Fruit fly (Drosophila melanogaster) whole organism, embryonic: ENCODE measurements around the gene senju.
A peak's percentile ranks its signal among the peaks of the same experiment; 100 is the strongest.

Experiments used
- CG1024 ChIP-seq: fragments of 200-800 bp; sonication (Bioruptor generic); IDR thresholded peaks from 2 replicates; pipeline ENCODE4 v1.3.6; 2022; ENCODE audit warnings: missing biosample characterization, missing genetic modification characterization
- CG10543 ChIP-seq: fragments of 200-800 bp; sonication (Bioruptor generic); optimal IDR thresholded peaks from 3 replicates; lab custom pipeline; 2017; ENCODE audit warnings: missing biosample characterization, mild to moderate bottlenecking, missing genetic modification characterization, moderate library complexity
- CG11085 ChIP-seq: fragments of 200-800 bp; sonication (Bioruptor generic); IDR thresholded peaks from 2 replicates; pipeline ENCODE4 v1.3.6; 2022; ENCODE audit warnings: missing biosample characterization, missing genetic modification characterization
- CG1233 ChIP-seq: fragments of 200-800 bp; sonication (Bioruptor generic); optimal IDR thresholded peaks from 4 replicates; lab custom pipeline; 2018; ENCODE audit warnings: missing biosample characterization, mild to moderate bottlenecking, missing genetic modification characterization
- CG12391 ChIP-seq: fragments of 200-800 bp; sonication (Bioruptor generic); optimal IDR thresholded peaks from 3 replicates; lab custom pipeline; 2018; ENCODE audit warnings: missing biosample characterization, mild to moderate bottlenecking, missing genetic modification characterization, moderate library complexity
- CG13296 ChIP-seq: fragments of 200-800 bp; sonication (Bioruptor generic); optimal IDR thresholded peaks from 3 replicates; lab custom pipeline; 2018; ENCODE audit warnings: missing biosample characterization, mild to moderate bottlenecking, missing genetic modification characterization
- CG13624 ChIP-seq: fragments of 200-800 bp; sonication (Bioruptor generic); optimal IDR thresholded peaks from 2 replicates; lab custom pipeline; 2016; ENCODE audit warnings: missing biosample characterization, missing genetic modification characterization
- CG14441 ChIP-seq: fragments of 200-800 bp; sonication (Bioruptor generic); IDR thresholded peaks from 2 replicates; pipeline ENCODE4 v1.3.6; 2022; ENCODE audit warnings: missing biosample characterization, missing genetic modification characterization
- CG1832 ChIP-seq: fragments of 200-800 bp; sonication (Bioruptor generic); optimal IDR thresholded peaks from 2 replicates; lab custom pipeline; 2017; ENCODE audit warnings: missing biosample characterization, mild to moderate bottlenecking, missing genetic modification characterization, inconsistent platforms
- CG2712 ChIP-seq: fragments of 200-800 bp; optimal IDR thresholded peaks from 3 replicates; lab custom pipeline; 2019; ENCODE audit warnings: missing biosample characterization, mild to moderate bottlenecking, missing genetic modification characterization, moderate library complexity
- CG31388 ChIP-seq: fragments of 200-800 bp; sonication (Bioruptor generic); optimal IDR thresholded peaks from 2 replicates; lab custom pipeline; 2016; ENCODE audit warnings: missing biosample characterization, missing genetic modification characterization
- CG31441 ChIP-seq: fragments of 200-800 bp; sonication (Bioruptor generic); IDR thresholded peaks from 2 replicates; pipeline ENCODE4 v1.3.6; 2022; ENCODE audit warnings: missing biosample characterization, missing genetic modification characterization
- CG3163 ChIP-seq: fragments of 200-800 bp; sonication (Bioruptor generic); optimal IDR thresholded peaks from 3 replicates; lab custom pipeline; 2016; ENCODE audit warnings: missing biosample characterization, missing genetic modification characterization
- CG3726 ChIP-seq: fragments of 200-800 bp; sonication (Bioruptor generic); IDR thresholded peaks from 3 replicates; pipeline ENCODE4, ENCODE4 v1.3.6; 2022; ENCODE audit warnings: missing biosample characterization, missing genetic modification characterization
- CG3995 ChIP-seq: fragments of 200-800 bp; sonication (Bioruptor generic); optimal IDR thresholded peaks from 3 replicates; lab custom pipeline; 2016; ENCODE audit warnings: missing biosample characterization, missing genetic modification characterization
- CG42726 ChIP-seq: fragments of 200-800 bp; sonication (Bioruptor generic); IDR thresholded peaks from 2 replicates; pipeline ENCODE4 v1.3.6; 2022; ENCODE audit warnings: missing biosample characterization, missing genetic modification characterization; ENCODE audit not compliant: partially characterized antibody
- CG6765 ChIP-seq: fragments of 200-800 bp; sonication (Bioruptor generic); optimal IDR thresholded peaks from 3 replicates; lab custom pipeline; 2017; ENCODE audit warnings: missing biosample characterization, mild to moderate bottlenecking, missing genetic modification characterization
- CG7839 ChIP-seq: fragments of 200-800 bp; sonication (Bioruptor generic); optimal IDR thresholded peaks from 3 replicates; lab custom pipeline; 2018; ENCODE audit warnings: missing biosample characterization, mild to moderate bottlenecking, missing genetic modification characterization, moderate library complexity
- CG8359 ChIP-seq: fragments of 200-800 bp; sonication (Bioruptor generic); optimal IDR thresholded peaks from 2 replicates; lab custom pipeline; 2017; ENCODE audit warnings: missing biosample characterization, mild to moderate bottlenecking, missing genetic modification characterization, borderline replicate concordance
- CG8478 ChIP-seq: fragments of >200 bp; optimal IDR thresholded peaks from 2 replicates; lab custom pipeline; 2018
- CG9437 ChIP-seq: fragments of 200-800 bp; sonication (Bioruptor generic); optimal IDR thresholded peaks from 2 replicates; lab custom pipeline; 2018; ENCODE audit warnings: missing biosample characterization, mild to moderate bottlenecking, missing genetic modification characterization
- Dip3 ChIP-seq: fragments of 200-800 bp; sonication (Bioruptor generic); optimal IDR thresholded peaks from 3 replicates; lab custom pipeline; 2016; ENCODE audit warnings: missing biosample characterization, missing genetic modification characterization
- HmgD ChIP-seq: fragments of 200-800 bp; sonication (Bioruptor generic); optimal IDR thresholded peaks from 3 replicates; lab custom pipeline; 2016; ENCODE audit warnings: missing biosample characterization, missing genetic modification characterization
- Hr39 ChIP-seq: fragments of >200 bp; optimal IDR thresholded peaks from 2 replicates; lab custom pipeline; 2017
- Hr51 ChIP-seq, 2 experiments: fragments of 200-800 bp; sonication (Bioruptor generic); optimal IDR thresholded peaks; 2 replicates in 1 of 2; 3 replicates in 1 of 2; lab custom pipeline; 2016 to 2018; ENCODE audit warnings: missing biosample characterization in 2 of 2, missing genetic modification characterization in 2 of 2, mild to moderate bottlenecking in 1 of 2, moderate library complexity in 1 of 2
- Lhr ChIP-seq: fragments of 200-800 bp; sonication (Bioruptor generic); optimal IDR thresholded peaks from 3 replicates; lab custom pipeline; 2017; ENCODE audit warnings: mild to moderate bottlenecking, missing biosample characterization, missing genetic modification reagents, missing genetic modification characterization
- Optix ChIP-seq: fragments of 200-800 bp; sonication (Bioruptor generic); IDR thresholded peaks from 3 replicates; pipeline ENCODE4 v1.3.6; 2022; ENCODE audit warnings: missing biosample characterization, missing genetic modification characterization
- ap ChIP-seq: fragments of 200-800 bp; sonication (Bioruptor generic); IDR thresholded peaks from 2 replicates; pipeline ENCODE4 v1.3.6; 2022; ENCODE audit warnings: missing biosample characterization, missing genetic modification characterization
- ase ChIP-seq: fragments of 200-800 bp; sonication (Bioruptor generic); IDR thresholded peaks from 3 replicates; pipeline ENCODE4 v1.3.6; 2022; ENCODE audit warnings: missing biosample characterization, missing genetic modification characterization
- az2 ChIP-seq: fragments of 200-800 bp; sonication (Bioruptor generic); optimal IDR thresholded peaks from 3 replicates; lab custom pipeline; 2016; ENCODE audit warnings: missing biosample characterization, missing genetic modification characterization
- bsh ChIP-seq, 2 experiments: fragments of 200-800 bp; sonication (Bioruptor generic); optimal IDR thresholded peaks; 2 replicates each; lab custom pipeline; 2017 to 2018; ENCODE audit warnings: mild to moderate bottlenecking in 2 of 2, missing biosample characterization in 2 of 2, missing genetic modification characterization in 2 of 2, moderate library complexity in 1 of 2
- cas ChIP-seq: fragments of 200-800 bp; sonication (Bioruptor generic); IDR thresholded peaks from 2 replicates; pipeline ENCODE4 v1.3.6; 2022; ENCODE audit warnings: missing biosample characterization, missing genetic modification characterization
- chn ChIP-seq: fragments of 200-800 bp; sonication (Bioruptor generic); optimal IDR thresholded peaks from 2 replicates; lab custom pipeline; 2016; ENCODE audit warnings: missing biosample characterization, missing genetic modification characterization
- crc ChIP-seq: fragments of 200-800 bp; sonication (Bioruptor generic); optimal IDR thresholded peaks from 2 replicates; lab custom pipeline; 2016; ENCODE audit warnings: missing biosample characterization, missing genetic modification characterization
- dmrt99B ChIP-seq: fragments of 200-800 bp; sonication (Bioruptor generic); optimal IDR thresholded peaks from 2 replicates; lab custom pipeline; 2018; ENCODE audit warnings: missing biosample characterization, mild to moderate bottlenecking, missing genetic modification characterization, moderate library complexity
- dpn ChIP-seq, 2 experiments: fragments of 200-800 bp; sonication (Bioruptor generic); optimal IDR thresholded peaks; 3 replicates each; lab custom pipeline; 2016; ENCODE audit warnings: missing biosample characterization in 2 of 2, missing genetic modification characterization in 2 of 2
- esg ChIP-seq: fragments of 200-800 bp; sonication (Bioruptor generic); conservative IDR thresholded peaks from 2 replicates; pipeline ENCODE4 v1.3.6; 2022; ENCODE audit warnings: missing biosample characterization, missing genetic modification characterization
- gfzf ChIP-seq: fragments of 200-800 bp; sonication (Bioruptor generic); optimal IDR thresholded peaks from 2 replicates; lab custom pipeline; 2016; ENCODE audit warnings: missing biosample characterization, mild to moderate bottlenecking, missing genetic modification characterization, moderate library complexity
- ind ChIP-seq: fragments of 200-800 bp; sonication (Bioruptor generic); optimal IDR thresholded peaks from 3 replicates; lab custom pipeline; 2016; ENCODE audit warnings: missing biosample characterization, missing genetic modification characterization
- inv ChIP-seq: fragments of 200-800 bp; sonication (Bioruptor generic); IDR thresholded peaks from 2 replicates; pipeline ENCODE4 v1.3.6; 2022; ENCODE audit warnings: missing biosample characterization, missing genetic modification characterization; ENCODE audit not compliant: partially characterized antibody
- jumu ChIP-seq: fragments of 200-800 bp; sonication (Bioruptor generic); optimal IDR thresholded peaks from 3 replicates; lab custom pipeline; 2016; ENCODE audit warnings: missing biosample characterization, missing genetic modification characterization
- kni ChIP-seq: fragments of 200-800 bp; sonication (Bioruptor generic); optimal IDR thresholded peaks from 3 replicates; lab custom pipeline; 2017; ENCODE audit warnings: mild to moderate bottlenecking, missing biosample characterization, missing genetic modification reagents, missing genetic modification characterization
- p53 ChIP-seq: fragments of 200-800 bp; sonication (Bioruptor generic); optimal IDR thresholded peaks from 2 replicates; lab custom pipeline; 2016; ENCODE audit warnings: missing biosample characterization, missing genetic modification characterization
- pita ChIP-seq: fragments of 200-800 bp; sonication (Bioruptor generic); optimal IDR thresholded peaks from 2 replicates; lab custom pipeline; 2017; ENCODE audit warnings: missing biosample characterization, mild to moderate bottlenecking, missing genetic modification characterization
- tna ChIP-seq: fragments of 200-800 bp; sonication (Bioruptor generic); IDR thresholded peaks from 2 replicates; pipeline ENCODE4 v1.3.6; 2022; ENCODE audit warnings: missing biosample characterization, missing genetic modification characterization; ENCODE audit not compliant: partially characterized antibody
- trh ChIP-seq: fragments of 200-800 bp; sonication (Bioruptor generic); optimal IDR thresholded peaks from 2 replicates; lab custom pipeline; 2016; ENCODE audit warnings: missing biosample characterization, missing genetic modification characterization
- ttk ChIP-seq: fragments of 200-800 bp; sonication (Bioruptor generic); IDR thresholded peaks from 2 replicates; pipeline ENCODE4 v2.1.2; 2022; ENCODE audit warnings: missing biosample characterization, missing genetic modification characterization
- vfl ChIP-seq: fragments of 200-800 bp; sonication (Bioruptor generic); optimal IDR thresholded peaks from 2 replicates; lab custom pipeline; 2016; ENCODE audit warnings: missing biosample characterization, missing genetic modification characterization
- wdn ChIP-seq: fragments of 200-800 bp; sonication (Bioruptor generic); IDR thresholded peaks from 2 replicates; pipeline ENCODE4 v1.3.6; 2022; ENCODE audit warnings: missing biosample characterization, missing genetic modification characterization
- zf30C ChIP-seq: fragments of 200-800 bp; sonication (Bioruptor generic); optimal IDR thresholded peaks from 3 replicates; lab custom pipeline; 2018; ENCODE audit warnings: missing biosample characterization, mild to moderate bottlenecking, missing genetic modification characterization

The senju gene

DNA sequence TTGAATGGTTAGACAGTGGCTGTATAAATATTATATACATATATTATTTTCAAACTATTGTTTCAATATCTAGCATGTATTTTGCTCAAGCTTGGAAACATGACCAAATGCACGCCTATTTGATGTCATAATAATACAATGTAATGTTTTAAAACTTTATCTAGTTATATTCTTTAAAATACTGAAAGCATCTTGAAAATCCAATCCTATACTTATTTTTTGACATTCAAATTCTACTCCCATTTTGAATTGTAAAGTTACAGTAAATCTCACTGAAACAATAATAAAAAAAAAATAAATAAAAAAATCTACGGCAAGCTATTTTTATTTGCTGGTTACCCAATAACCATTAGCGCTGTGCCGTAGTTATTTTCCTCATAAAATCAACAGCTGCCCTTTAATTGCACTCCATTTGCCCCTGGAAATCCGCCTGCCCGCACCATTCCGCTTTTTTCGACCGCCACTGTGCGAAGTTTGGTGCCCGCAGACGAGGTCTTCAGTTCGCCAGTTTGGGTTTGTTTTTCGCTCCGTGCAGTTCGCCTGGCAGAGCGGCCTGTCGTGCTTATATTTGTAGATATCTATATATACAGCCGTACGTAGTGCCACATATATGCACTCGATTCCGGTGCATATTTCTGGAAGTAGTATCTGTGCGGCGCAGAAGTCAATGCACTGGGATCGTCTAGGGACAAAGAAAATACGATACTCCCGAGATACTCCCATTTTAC lies 7.6 kb upstream of the senju start (continued):
- TF ChIP-seq CG7839 (tag; lab: Kevin White, UChicago) = peak; percentile 61
- peak; percentile 19 for TF ChIP-seq trh (GFP tag; lab: Kevin White, UChicago)
- peak; percentile 43 for TF ChIP-seq CG13296 (GFP tag; lab: Kevin White, UChicago)
- TF ChIP-seq CG9437 (GFP tag; lab: Kevin White, UChicago) = peak; percentile 74
- no peak for TF ChIP-seq inv (GFP tag; lab: Robert Waterston, UW)
- no peak for TF ChIP-seq tna
- no peak for TF ChIP-seq Dip3 (GFP tag; lab: Kevin White, UChicago)
- TF ChIP-seq pita = no peak
- TF ChIP-seq chn (GFP tag; lab: Kevin White, UChicago) = peak; percentile 51
- TF ChIP-seq az2 (GFP tag; lab: Kevin White, UChicago) = peak; percentile 48
- no peak for TF ChIP-seq cas (GFP tag; lab: Robert Waterston, UW)
- no peak for TF ChIP-seq CG8478 (lab: Kevin White, UChicago)
- no peak for TF ChIP-seq CG10543 (GFP tag; lab: Kevin White, UChicago)
- TF ChIP-seq Lhr (GFP tag; lab: Kevin White, UChicago) = no peak
- peak; percentile 43; the same call in 1 of the 2 replicates for TF ChIP-seq CG11085 (GFP tag; lab: Robert Waterston, UW)
- TF ChIP-seq Hr51 (GFP tag; optimal IDR thresholded peaks at IDR 0.05; lab: Kevin White, UChicago) = peak; percentile 7 to 73
- peak; percentile 26 for TF ChIP-seq CG6765 (GFP tag; lab: Kevin White, UChicago)
- TF ChIP-seq dmrt99B (tag; lab: Kevin White, UChicago) = peak; percentile 77
- peak; percentile 14 for TF ChIP-seq jumu (GFP tag; lab: Kevin White, UChicago)
- TF ChIP-seq CG31441 (GFP tag; lab: Robert Waterston, UW) = peak; percentile 83
- no peak for TF ChIP-seq Optix (GFP tag; lab: Robert Waterston, UW)
- peak; percentile 67 for TF ChIP-seq CG14441
- no peak for TF ChIP-seq vfl
- no peak for TF ChIP-seq CG3726
- TF ChIP-seq crc (GFP tag; lab: Kevin White, UChicago) = no peak
- TF ChIP-seq dpn (GFP tag; optimal IDR thresholded peaks at IDR 0.05; lab: Kevin White, UChicago) = peak; percentile 45 to 46
- TF ChIP-seq CG31388 (GFP tag; lab: Kevin White, UChicago) = no peak
- peak; percentile 34 for TF ChIP-seq bsh (GFP tag; optimal IDR thresholded peaks at IDR 0.05; lab: Kevin White, UChicago)
- peak; percentile 19 for TF ChIP-seq CG1233 (GFP tag; lab: Kevin White, UChicago)
- TF ChIP-seq ap (GFP tag; lab: Robert Waterston, UW) = no peak
- peak; percentile 58 for TF ChIP-seq CG2712
- TF ChIP-seq CG3163 (GFP tag; lab: Kevin White, UChicago) = no peak
- peak; percentile 45 for TF ChIP-seq CG13624 (GFP tag; lab: Kevin White, UChicago)
- no peak for TF ChIP-seq zf30C (GFP tag; lab: Kevin White, UChicago)
- peak; percentile 52 for TF ChIP-seq CG8359 (GFP tag; lab: Kevin White, UChicago)
- peak; percentile 45; the same call in 1 of the 2 replicates for TF ChIP-seq CG1024 (GFP tag; lab: Robert Waterston, UW)
- TF ChIP-seq gfzf = no peak
- no peak for TF ChIP-seq kni (GFP tag; lab: Kevin White, UChicago)
- TF ChIP-seq ttk = peak; percentile 39; the same call in 1 of the 2 replicates
- TF ChIP-seq ind (GFP tag; lab: Kevin White, UChicago) = peak; percentile 54
- no peak for TF ChIP-seq CG1832 (GFP tag; lab: Kevin White, UChicago)
- TF ChIP-seq esg (GFP tag; lab: Robert Waterston, UW) = 0 out of 2 replicates have a peak, but pooled peaks have one; percentile 13
- no peak for TF ChIP-seq CG42726 (GFP tag; lab: Robert Waterston, UW)
- TF ChIP-seq Hr39 (lab: Kevin White, UChicago) = no peak
- no peak for TF ChIP-seq HmgD (GFP tag; lab: Kevin White, UChicago)
- TF ChIP-seq wdn = 0 out of 2 replicates have a peak, but pooled peaks have one; percentile 27
- peak; percentile 61 for TF ChIP-seq CG12391 (tag; lab: Kevin White, UChicago)
- peak; percentile 54; the same call in 2 of the 3 replicates for TF ChIP-seq ase (GFP tag; lab: Robert Waterston, UW)
- no peak for TF ChIP-seq CG3995
- TF ChIP-seq p53 = no peak
